Fruit fly (Drosophila melanogaster): ENCODE results near the gene CG31635.

The CG31635 gene

dm6 chr2L:6656264-6656676, 7.4 kb upstream of the CG31635 start, which contains the start of gene CG31633 (continued):
- TF ChIP-seq CG2199 (GFP tag; IDR thresholded peaks at IDR 0.05): no peak
- TF ChIP-seq bab2 (GFP tag; optimal IDR thresholded peaks at IDR 0.05): no peak
- TF ChIP-seq CG7987 (GFP tag; optimal IDR thresholded peaks at IDR 0.05): no peak
- TF ChIP-seq ato (GFP tag; IDR thresholded peaks at IDR 0.05; ENCODE audit: partially characterized antibody): peak; percentile 89
- no peak for TF ChIP-seq CG7745 (tag; optimal IDR thresholded peaks at IDR 0.05)
- TF ChIP-seq hkb (optimal IDR thresholded peaks at IDR 0.05): no peak
- TF ChIP-seq hkb (GFP tag; IDR thresholded peaks at IDR 0.05): no peak
- no peak for TF ChIP-seq aop (GFP tag; IDR thresholded peaks at IDR 0.05)
- TF ChIP-seq Lpt (GFP tag; optimal IDR thresholded peaks at IDR 0.05): no peak
- TF ChIP-seq CG12942 (GFP tag; optimal IDR thresholded peaks at IDR 0.05): no peak
- no peak for TF ChIP-seq CG3838 (GFP tag; optimal IDR thresholded peaks at IDR 0.05)
- peak; percentile 70 for TF ChIP-seq bbx (GFP tag; IDR thresholded peaks at IDR 0.05; ENCODE audit: partially characterized antibody)
- peak; percentile 40; the same call in 1 of the 2 replicates for TF ChIP-seq inv (GFP tag; IDR thresholded peaks at IDR 0.05; ENCODE audit: partially characterized antibody)
- no peak for TF ChIP-seq al (GFP tag; IDR thresholded peaks at IDR 0.05)
- no peak for TF ChIP-seq CTCF (GFP tag; optimal IDR thresholded peaks at IDR 0.05)
- no peak for TF ChIP-seq Sox102F (GFP tag; optimal IDR thresholded peaks at IDR 0.05)
- TF ChIP-seq btn (GFP tag; optimal IDR thresholded peaks at IDR 0.05): no peak
- no peak for TF ChIP-seq Gug (GFP tag; IDR thresholded peaks at IDR 0.05)
- no peak for TF ChIP-seq Hey (tag; optimal IDR thresholded peaks at IDR 0.05)
- TF ChIP-seq Dbx (GFP tag; IDR thresholded peaks at IDR 0.05): no peak
- no peak for TF ChIP-seq CG8765 (GFP tag; IDR thresholded peaks at IDR 0.05)
- TF ChIP-seq CG8478 (optimal IDR thresholded peaks at IDR 0.05): no peak
- TF ChIP-seq Elba2 (GFP tag; optimal IDR thresholded peaks at IDR 0.05): no peak
- TF ChIP-seq fd64A (GFP tag; optimal IDR thresholded peaks at IDR 0.05): no peak
- TF ChIP-seq CG17912 (GFP tag; optimal IDR thresholded peaks at IDR 0.05): no peak
- no peak for TF ChIP-seq grau (tag; optimal IDR thresholded peaks at IDR 0.05)
- peak; percentile 72; the same call in 2 of the 3 replicates for TF ChIP-seq CG6791 (GFP tag; IDR thresholded peaks at IDR 0.05; ENCODE audit: partially characterized antibody)
- no peak for TF ChIP-seq CG17568 (GFP tag; optimal IDR thresholded peaks at IDR 0.05)
- TF ChIP-seq CG7556 (GFP tag; optimal IDR thresholded peaks at IDR 0.05): no peak
- TF ChIP-seq CG17328 (GFP tag; IDR thresholded peaks at IDR 0.05): no peak
- TF ChIP-seq CG8089 (GFP tag; optimal IDR thresholded peaks at IDR 0.05): no peak
- TF ChIP-seq chif (GFP tag; optimal IDR thresholded peaks at IDR 0.05): no peak
- no peak for TF ChIP-seq dmrt11E (tag; optimal IDR thresholded peaks at IDR 0.05)
- TF ChIP-seq Blimp-1 (GFP tag; optimal IDR thresholded peaks at IDR 0.05): no peak
- no peak for TF ChIP-seq CG32532 (GFP tag; IDR thresholded peaks at IDR 0.05)
- TF ChIP-seq NfI (GFP tag; optimal IDR thresholded peaks at IDR 0.05): no peak
- no peak for TF ChIP-seq klu (GFP tag; IDR thresholded peaks at IDR 0.05)
- no peak for TF ChIP-seq Abd-B (GFP tag; optimal IDR thresholded peaks at IDR 0.05)
- no peak for TF ChIP-seq CG3847 (GFP tag; IDR thresholded peaks at IDR 0.05)
- no peak for TF ChIP-seq nmo (GFP tag; optimal IDR thresholded peaks at IDR 0.05)
- no peak for TF ChIP-seq CG6175 (GFP tag; IDR thresholded peaks at IDR 0.05)
- peak; percentile 95 for TF ChIP-seq tna (GFP tag; IDR thresholded peaks at IDR 0.05; ENCODE audit: partially characterized antibody)
- TF ChIP-seq CG8924 (tag; optimal IDR thresholded peaks at IDR 0.05): no peak

- TF ChIP-seq so (GFP tag; IDR thresholded peaks at IDR 0.05) (peak; percentile 92), Hr51 (GFP tag; optimal IDR thresholded peaks at IDR 0.05) (peak; percentile 91 to 97), Max (GFP tag; optimal IDR thresholded peaks at IDR 0.05) (peak; percentile 98), HLH4C (GFP tag; IDR thresholded peaks at IDR 0.05; ENCODE audit: partially characterized antibody) (no peak), Sry-δ (GFP tag; optimal IDR thresholded peaks at IDR 0.05) (peak; percentile 56), slbo (GFP tag; IDR thresholded peaks at IDR 0.05) (peak; percentile 95), Bgb (GFP tag; IDR thresholded peaks at IDR 0.05; ENCODE audit: partially characterized antibody) (no peak), CG7786 (GFP tag; optimal IDR thresholded peaks at IDR 0.05) (peak; percentile 93), luna (GFP tag; optimal IDR thresholded peaks at IDR 0.05) (peak; percentile 67), Taf1 (GFP tag; IDR thresholded peaks at IDR 0.05) (peak; percentile 84), Meics (GFP tag; optimal IDR thresholded peaks at IDR 0.05) (peak; percentile 97), GATAe (GFP tag; conservative IDR thresholded peaks at IDR 0.05) (peak; percentile 86)
Observed at dm6 chr2L:6648163-6648628, 718 bp downstream of the CG31635 start.

All from whole organism, embryonic.